Fruit fly (Drosophila melanogaster): ENCODE measurements around the gene Jasper.

Jasper gene

dm6 chr3R:30102806-30103619, 50.7 kb downstream of the Jasper start (continued):
- no peak for TF ChIP-seq ap (GFP tag; IDR thresholded peaks at IDR 0.05)
- TF ChIP-seq nau (GFP tag; optimal IDR thresholded peaks at IDR 0.05): no peak
- TF ChIP-seq lab (GFP tag; optimal IDR thresholded peaks at IDR 0.05): peak; percentile 76
- no peak for TF ChIP-seq trem (tag; optimal IDR thresholded peaks at IDR 0.05)
- TF ChIP-seq CG7271 (tag; optimal IDR thresholded peaks at IDR 0.05): no peak
- peak; percentile 83; the same call in 2 of the 3 replicates for TF ChIP-seq CG2199 (GFP tag; IDR thresholded peaks at IDR 0.05)
- no peak for TF ChIP-seq Myb (GFP tag; optimal IDR thresholded peaks at IDR 0.05)
- TF ChIP-seq onecut (GFP tag; IDR thresholded peaks at IDR 0.05): no peak; the same call in 1 of the 2 replicates
- no peak for TF ChIP-seq Poxn (GFP tag; IDR thresholded peaks at IDR 0.05)
- no peak for TF ChIP-seq CG11456 (GFP tag; IDR thresholded peaks at IDR 0.05)
- no peak for TF ChIP-seq Doc2 (GFP tag; IDR thresholded peaks at IDR 0.05)
- no peak for TF ChIP-seq CG14710 (tag; optimal IDR thresholded peaks at IDR 0.05)
- TF ChIP-seq usp (GFP tag; optimal IDR thresholded peaks at IDR 0.05): no peak
- no peak for TF ChIP-seq CG16815 (GFP tag; optimal IDR thresholded peaks at IDR 0.05)
- no peak for TF ChIP-seq lola (GFP tag; optimal IDR thresholded peaks at IDR 0.05)
- TF ChIP-seq E2f2 (GFP tag; IDR thresholded peaks at IDR 0.05): no peak
- TF ChIP-seq CG30403 (GFP tag; optimal IDR thresholded peaks at IDR 0.05): no peak
- no peak for TF ChIP-seq Dip2 (GFP tag; IDR thresholded peaks at IDR 0.05)
- no peak; the same call in 1 of the 2 replicates for TF ChIP-seq crol (GFP tag; IDR thresholded peaks at IDR 0.05)
- TF ChIP-seq CG10543 (GFP tag; optimal IDR thresholded peaks at IDR 0.05): peak; percentile 97
- TF ChIP-seq CG13287 (GFP tag; IDR thresholded peaks at IDR 0.05; ENCODE audit: partially characterized antibody): 0 out of 2 replicates have a peak, but pooled peaks have one; percentile 11
- no peak for TF ChIP-seq CG8281 (tag; optimal IDR thresholded peaks at IDR 0.05)
- no peak for TF ChIP-seq CG14441 (GFP tag; IDR thresholded peaks at IDR 0.05)
- TF ChIP-seq dysf (GFP tag; IDR thresholded peaks at IDR 0.05): no peak
- peak; percentile 60; the same call in 1 of the 3 replicates for TF ChIP-seq ci (GFP tag; IDR thresholded peaks at IDR 0.05)
- peak; percentile 29; the same call in 1 of the 2 replicates for TF ChIP-seq CG32532 (GFP tag; IDR thresholded peaks at IDR 0.05)
- TF ChIP-seq CG6689 (GFP tag; IDR thresholded peaks at IDR 0.05): no peak
- no peak for TF ChIP-seq zfh2 (GFP tag; optimal IDR thresholded peaks at IDR 0.05)
- TF ChIP-seq CG12155 (GFP tag; optimal IDR thresholded peaks at IDR 0.05): no peak
- TF ChIP-seq Hmx (GFP tag; optimal IDR thresholded peaks at IDR 0.05): no peak
- peak; percentile 27 for TF ChIP-seq CG4328 (GFP tag; optimal IDR thresholded peaks at IDR 0.05)
- TF ChIP-seq az2 (GFP tag; optimal IDR thresholded peaks at IDR 0.05): no peak
- no peak for TF ChIP-seq chn (GFP tag; optimal IDR thresholded peaks at IDR 0.05)
- TF ChIP-seq otp (GFP tag; IDR thresholded peaks at IDR 0.05): no peak
- no peak for TF ChIP-seq Rx (GFP tag; IDR thresholded peaks at IDR 0.05)
- no peak for TF ChIP-seq da (GFP tag; optimal IDR thresholded peaks at IDR 0.05)
- TF ChIP-seq Sox102F (GFP tag; optimal IDR thresholded peaks at IDR 0.05): no peak
- TF ChIP-seq Xbp1 (GFP tag; optimal IDR thresholded peaks at IDR 0.05): no peak
- TF ChIP-seq CG15514 (GFP tag; optimal IDR thresholded peaks at IDR 0.05): peak; percentile 33
- no peak for TF ChIP-seq CG30020 (tag; optimal IDR thresholded peaks at IDR 0.05)
- TF ChIP-seq pfk (GFP tag; optimal IDR thresholded peaks at IDR 0.05): no peak
- no peak for TF ChIP-seq CoRest (tag; optimal IDR thresholded peaks at IDR 0.05)
- TF ChIP-seq hb (GFP tag; IDR thresholded peaks at IDR 0.05; ENCODE audit: partially characterized antibody): no peak
- TF ChIP-seq trh (GFP tag; optimal IDR thresholded peaks at IDR 0.05): no peak
- 0 out of 2 replicates have a peak, but pooled peaks have one; percentile 43 for TF ChIP-seq CG16779 (GFP tag; IDR thresholded peaks at IDR 0.05)
- TF ChIP-seq jing (GFP tag; optimal IDR thresholded peaks at IDR 0.05): no peak
- TF ChIP-seq ftz-f1 (GFP tag; optimal IDR thresholded peaks at IDR 0.05): peak; percentile 25
- TF ChIP-seq CG9609 (GFP tag; optimal IDR thresholded peaks at IDR 0.05): no peak
- TF ChIP-seq D19B (GFP tag; optimal IDR thresholded peaks at IDR 0.05): no peak
- TF ChIP-seq sug (tag; optimal IDR thresholded peaks at IDR 0.05): peak; percentile 100
